Worm (Caenorhabditis elegans): ENCODE measurements around the gene uaf-2.

Gene uaf-2

DNA sequence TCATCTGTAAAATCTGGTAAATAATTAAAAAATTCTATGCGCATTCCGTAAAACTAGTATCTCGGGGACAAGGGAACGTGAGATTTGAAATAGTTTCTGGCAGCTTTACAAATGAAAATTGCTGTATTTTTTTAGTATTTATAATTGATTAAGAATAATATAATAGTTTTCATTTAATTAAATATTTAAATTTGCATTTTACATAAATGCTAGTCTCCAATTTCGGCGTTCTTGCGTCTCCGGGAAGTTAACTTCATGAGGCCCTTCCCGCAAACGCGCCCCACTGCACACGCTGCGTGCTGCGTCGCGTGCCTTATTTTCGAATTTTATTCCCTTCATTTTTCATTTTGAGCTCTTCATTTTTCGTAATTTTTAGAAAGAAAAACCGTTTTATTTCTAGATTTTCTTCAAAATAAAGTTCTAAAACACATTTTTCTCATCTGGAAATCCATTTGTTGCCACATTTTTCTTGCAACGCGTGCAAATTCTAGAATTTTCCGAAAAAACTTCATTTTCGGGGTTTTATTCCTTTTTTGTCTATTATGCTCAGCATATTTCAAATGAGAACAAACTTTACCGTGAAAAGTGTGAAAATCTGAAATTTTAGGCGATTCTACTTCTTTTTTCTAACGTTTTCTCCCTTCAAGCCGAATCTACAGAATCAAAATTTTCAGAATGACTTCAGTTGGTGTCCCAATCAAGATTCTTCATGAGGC is 31.0 kb downstream of the uaf-2 start, which contains the start of the genes snx-13 and snr-1 (continued):
- TF ChIP-seq ccch-3 (GFP tag; optimal IDR thresholded peaks at IDR 0.05) (peak; percentile 72), F10E7.11 (tag; optimal IDR thresholded peaks at IDR 0.05) (no peak), Y56A3A.18 (GFP tag; IDR thresholded peaks at IDR 0.05) (no peak), egrh-3 (GFP tag; IDR thresholded peaks at IDR 0.05) (peak; percentile 50; the same call in 1 of the 2 replicates), hmg-1.2 (GFP tag; IDR thresholded peaks at IDR 0.05) (peak; percentile 52; the same call in 1 of the 2 replicates), ekl-4 (GFP tag; IDR thresholded peaks at IDR 0.05) (peak; percentile 68; the same call in 1 of the 2 replicates), F23B12.7 (tag; optimal IDR thresholded peaks at IDR 0.05; ENCODE audit: insufficient read depth) (peak; percentile 18), B0336.3 (GFP tag; IDR thresholded peaks at IDR 0.05) (0 out of 2 replicates have a peak, but pooled peaks have one; percentile 25), ztf-25 (GFP tag; IDR thresholded peaks at IDR 0.05) (no peak), sptf-2 (GFP tag; optimal IDR thresholded peaks at IDR 0.05) (no peak), dpff-1 (tag; optimal IDR thresholded peaks at IDR 0.05) (no peak), let-607 (tag; optimal IDR thresholded peaks at IDR 0.05) (peak in 1 of 2 experiments; percentile 59), rpc-1 (optimal IDR thresholded peaks at IDR 0.05) (no peak), rpc-1 (tag; optimal IDR thresholded peaks at IDR 0.05) (no peak), ztf-22 (GFP tag; optimal IDR thresholded peaks at IDR 0.05) (no peak), F49E8.2 (tag; optimal IDR thresholded peaks at IDR 0.05; ENCODE audit: insufficient read depth) (peak; percentile 64), nfya-1 (tag; optimal IDR thresholded peaks at IDR 0.05; ENCODE audit: borderline replicate concordance, insufficient read depth) (no peak), ceh-79 (tag; optimal IDR thresholded peaks at IDR 0.05) (no peak), mxl-1 (tag; optimal IDR thresholded peaks at IDR 0.05) (peak; percentile 27), ztf-6 (GFP tag; IDR thresholded peaks at IDR 0.05) (peak; percentile 57; the same call in 1 of the 2 replicates), madf-3 (GFP tag; IDR thresholded peaks at IDR 0.05) (peak; percentile 99), let-526 (GFP tag; IDR thresholded peaks at IDR 0.05) (0 out of 2 replicates have a peak, but pooled peaks have one; percentile 69), zfh-2 (GFP tag; conservative IDR thresholded peaks at IDR 0.05) (no peak), ztf-3 (GFP tag; optimal IDR thresholded peaks at IDR 0.05) (no peak), tbx-9 (tag; optimal IDR thresholded peaks at IDR 0.05; ENCODE audit: borderline replicate concordance) (no peak), K11D2.4 (GFP tag; IDR thresholded peaks at IDR 0.05) (no peak; the same call in 1 of the 2 replicates), attf-3 (GFP tag; conservative IDR thresholded peaks at IDR 0.05) (no peak; the same call in 1 of the 2 replicates), cebp-1 (GFP tag; IDR thresholded peaks at IDR 0.05) (peak; percentile 43; the same call in 1 of the 2 replicates), cebp-1 (tag; optimal IDR thresholded peaks at IDR 0.05) (peak; percentile 67), Y53F4B.3 (GFP tag; IDR thresholded peaks at IDR 0.05) (no peak), tlf-1 (GFP tag; optimal IDR thresholded peaks at IDR 0.05) (peak; percentile 34), hmg-20 (GFP tag; IDR thresholded peaks at IDR 0.05) (no peak), F33H1.4 (GFP tag; IDR thresholded peaks at IDR 0.05) (0 out of 2 replicates have a peak, but pooled peaks have one; percentile 18), C06A6.2 (GFP tag; conservative IDR thresholded peaks at IDR 0.05) (no peak), cebp-2 (GFP tag; IDR thresholded peaks at IDR 0.05) (no peak), egl-18 (GFP tag; IDR thresholded peaks at IDR 0.05) (no peak), snpc-1.3 (tag; optimal IDR thresholded peaks at IDR 0.05; ENCODE audit: insufficient read depth) (peak; percentile 22), bed-1 (GFP tag; IDR thresholded peaks at IDR 0.05) (no peak), lin-26 (GFP tag; IDR thresholded peaks at IDR 0.05) (no peak), ztf-18 (tag; optimal IDR thresholded peaks at IDR 0.05) (peak; percentile 70), ceh-91 (GFP tag; IDR thresholded peaks at IDR 0.05) (peak; percentile 70; the same call in 1 of the 2 replicates), mes-4 (tag; optimal IDR thresholded peaks at IDR 0.05) (no peak), ceh-27 (GFP tag; optimal IDR thresholded peaks at IDR 0.05) (peak; percentile 81), T07F8.4 (tag; optimal IDR thresholded peaks at IDR 0.05) (peak; percentile 24), madf-10 (tag; optimal IDR thresholded peaks at IDR 0.05) (peak; percentile 76), lin-40 (tag; optimal IDR thresholded peaks at IDR 0.05) (peak; percentile 71), nhr-80 (tag; optimal IDR thresholded peaks at IDR 0.05) (peak; percentile 13)
